5 fruit fly cellular contexts compared by ENCODE assay signal in the genomic region with DNA sequence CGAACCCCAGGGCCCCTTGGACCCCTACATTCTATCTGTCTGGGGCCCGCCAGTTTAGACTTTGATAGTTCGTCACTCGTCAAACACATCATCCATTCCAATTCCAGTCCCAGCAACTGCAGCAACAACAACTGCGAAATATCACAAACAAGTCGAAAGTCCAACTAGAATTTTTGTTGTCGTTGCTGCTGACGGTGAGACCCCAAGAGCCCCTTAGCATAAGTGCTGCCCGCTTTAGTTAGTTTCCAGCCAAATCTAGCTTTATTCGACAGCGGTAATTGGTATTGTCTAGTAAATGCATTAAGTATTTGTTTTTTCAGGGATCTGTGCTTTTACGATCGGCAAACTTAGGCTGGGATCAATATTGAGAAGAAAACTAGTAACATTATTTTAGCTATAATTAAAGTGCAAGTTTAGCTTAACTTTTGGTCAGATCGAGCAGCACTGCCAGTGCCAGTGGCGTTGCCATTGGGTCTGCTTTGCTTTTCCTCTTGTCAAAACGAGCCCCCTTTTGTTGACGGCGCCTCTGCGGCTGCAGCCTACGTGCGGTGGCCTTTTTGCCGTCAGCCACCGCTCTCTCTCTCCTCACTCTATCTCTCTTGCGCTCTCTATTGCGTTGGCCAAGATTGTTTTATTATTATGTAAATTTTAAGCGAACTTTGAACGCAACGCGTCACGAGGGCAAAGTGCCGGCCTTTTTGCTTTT.
TF ChIP-seq lines count a peak whose summit lies in the region.

No protein-coding gene starts in this region.

TF ChIP-seq in whole organism, adult, 20 proteins besides CTCF, POLR2A, EP300 and RAD21 (continued from another document):
- TF ChIP-seq CG7101 (tag; optimal IDR thresholded peaks at IDR 0.05; lab: Kevin White, UChicago) (peak; percentile 87), kay (GFP tag; lab: Kevin White, UChicago; ENCODE audit: borderline replicate concordance) (peak; percentile 98), Hr96 (GFP tag; optimal IDR thresholded peaks at IDR 0.05; lab: Kevin White, UChicago) (peak; percentile 91), CG33017 (tag; optimal IDR thresholded peaks at IDR 0.05; lab: Kevin White, UChicago) (peak; percentile 39)

TF ChIP-seq in whole organism, embryonic, 481 proteins besides CTCF, POLR2A, EP300 and RAD21 (continued from another document and continues in another):
- TF ChIP-seq CG3065 (GFP tag; optimal IDR thresholded peaks at IDR 0.05; lab: Kevin White, UChicago) (peak; percentile 73), peb (GFP tag; IDR thresholded peaks at IDR 0.05; lab: Robert Waterston, UW) (peak; percentile 33; the same call in 1 of the 2 replicates), CG12236 (GFP tag; optimal IDR thresholded peaks at IDR 0.05; lab: Kevin White, UChicago) (peak; percentile 78), disco-r (GFP tag; optimal IDR thresholded peaks at IDR 0.05; lab: Kevin White, UChicago) (peak; percentile 77), CG1024 (GFP tag; IDR thresholded peaks at IDR 0.05; lab: Robert Waterston, UW) (peak; percentile 83), phol (tag; optimal IDR thresholded peaks at IDR 0.05; lab: Kevin White, UChicago) (peak; percentile 80), CG12071 (GFP tag; optimal IDR thresholded peaks at IDR 0.05; lab: Kevin White, UChicago) (peak; percentile 70), Deaf1 (tag; optimal IDR thresholded peaks at IDR 0.05; lab: Kevin White, UChicago) (peak; percentile 64), CG15011 (GFP tag; optimal IDR thresholded peaks at IDR 0.05; lab: Kevin White, UChicago) (peak; percentile 67), CG8281 (tag; optimal IDR thresholded peaks at IDR 0.05; lab: Kevin White, UChicago) (peak; percentile 57), Asciz (GFP tag; optimal IDR thresholded peaks at IDR 0.05; lab: Kevin White, UChicago) (peak; percentile 73), CG6689 (GFP tag; IDR thresholded peaks at IDR 0.05; lab: Robert Waterston, UW) (peak; percentile 84), tna (GFP tag; IDR thresholded peaks at IDR 0.05; lab: Robert Waterston, UW; ENCODE audit: partially characterized antibody) (no peak), aop (GFP tag; IDR thresholded peaks at IDR 0.05; lab: Robert Waterston, UW) (peak; percentile 86), z (GFP tag; IDR thresholded peaks at IDR 0.05; lab: Robert Waterston, UW) (no peak), salm (tag; optimal IDR thresholded peaks at IDR 0.05; lab: Kevin White, UChicago) (no peak), schlank (tag; optimal IDR thresholded peaks at IDR 0.05; lab: Kevin White, UChicago) (peak; percentile 82), lilli (GFP tag; optimal IDR thresholded peaks at IDR 0.05; lab: Kevin White, UChicago) (peak; percentile 97), slbo (GFP tag; IDR thresholded peaks at IDR 0.05; lab: Robert Waterston, UW) (peak; percentile 97), HLHmδ (GFP tag; optimal IDR thresholded peaks at IDR 0.05; lab: Kevin White, UChicago) (no peak), CG15696 (tag; optimal IDR thresholded peaks at IDR 0.05; lab: Kevin White, UChicago) (peak; percentile 53), CG3726 (GFP tag; IDR thresholded peaks at IDR 0.05; lab: Robert Waterston, UW) (peak; percentile 64; the same call in 1 of the 3 replicates), CG9817 (tag; optimal IDR thresholded peaks at IDR 0.05; lab: Kevin White, UChicago) (peak; percentile 86), Mes4 (GFP tag; optimal IDR thresholded peaks at IDR 0.05; lab: Kevin White, UChicago) (peak; percentile 86), psq (GFP tag; optimal IDR thresholded peaks at IDR 0.05; lab: Kevin White, UChicago) (peak; percentile 70), Ets97D (GFP tag; optimal IDR thresholded peaks at IDR 0.05; lab: Kevin White, UChicago) (peak; percentile 68), oc (tag; optimal IDR thresholded peaks at IDR 0.05; lab: Kevin White, UChicago) (peak; percentile 77), unc-4 (GFP tag; IDR thresholded peaks at IDR 0.05; lab: Robert Waterston, UW; ENCODE audit: partially characterized antibody) (no peak), Oaz (GFP tag; IDR thresholded peaks at IDR 0.05; lab: Robert Waterston, UW) (peak; percentile 67)

TF ChIP-seq in whole organism, prepupa, 60 proteins besides CTCF, POLR2A, EP300 and RAD21 (continued from another document and continues in another):
- TF ChIP-seq CG8632 (GFP tag; optimal IDR thresholded peaks at IDR 0.05; lab: Kevin White, UChicago) = peak; percentile 80
- TF ChIP-seq ss (GFP tag; optimal IDR thresholded peaks at IDR 0.05; lab: Kevin White, UChicago) = peak; percentile 91 to 93
- peak; percentile 47 for TF ChIP-seq Blimp-1 (GFP tag; optimal IDR thresholded peaks at IDR 0.05; lab: Kevin White, UChicago)
- no peak for TF ChIP-seq CG6854 (GFP tag; optimal IDR thresholded peaks at IDR 0.05; lab: Kevin White, UChicago)
- TF ChIP-seq Hr4 (GFP tag; optimal IDR thresholded peaks at IDR 0.05; lab: Kevin White, UChicago) = peak; percentile 88
- peak; percentile 72 for TF ChIP-seq fkh (GFP tag; optimal IDR thresholded peaks at IDR 0.05; lab: Kevin White, UChicago)
- peak; percentile 76 for TF ChIP-seq CG1621 (tag; optimal IDR thresholded peaks at IDR 0.05; lab: Kevin White, UChicago)
- peak; percentile 85 for TF ChIP-seq CG16779 (tag; optimal IDR thresholded peaks at IDR 0.05; lab: Kevin White, UChicago)
- TF ChIP-seq Sox15 (GFP tag; optimal IDR thresholded peaks at IDR 0.05; lab: Kevin White, UChicago) = peak; percentile 60
- TF ChIP-seq lz (GFP tag; optimal IDR thresholded peaks at IDR 0.05; lab: Kevin White, UChicago) = peak; percentile 85
- peak; percentile 85 for TF ChIP-seq Eip75B (GFP tag; optimal IDR thresholded peaks at IDR 0.05; lab: Kevin White, UChicago)
- TF ChIP-seq vri (GFP tag; optimal IDR thresholded peaks at IDR 0.05; lab: Kevin White, UChicago) = peak; percentile 81
- peak; percentile 85 for TF ChIP-seq eg (GFP tag; IDR thresholded peaks at IDR 0.05; lab: Robert Waterston, UW)
- TF ChIP-seq pdm3 (GFP tag; optimal IDR thresholded peaks at IDR 0.05; lab: Kevin White, UChicago) = peak; percentile 92
- peak; percentile 78 for TF ChIP-seq CG34406 (GFP tag; optimal IDR thresholded peaks at IDR 0.05; lab: Kevin White, UChicago)
- peak; percentile 82 for TF ChIP-seq CG7368 (GFP tag; optimal IDR thresholded peaks at IDR 0.05; lab: Kevin White, UChicago)
- peak; percentile 93 for TF ChIP-seq svp (GFP tag; lab: Kevin White, UChicago)
- peak; percentile 86 for TF ChIP-seq CG6163 (GFP tag; IDR thresholded peaks at IDR 0.05; lab: Robert Waterston, UW)
- peak; percentile 83 for TF ChIP-seq Ets96B (tag; optimal IDR thresholded peaks at IDR 0.05; lab: Kevin White, UChicago)
- TF ChIP-seq esn (GFP tag; optimal IDR thresholded peaks at IDR 0.05; lab: Kevin White, UChicago) = peak; percentile 80
- TF ChIP-seq CG11762 (GFP tag; optimal IDR thresholded peaks at IDR 0.05; lab: Kevin White, UChicago; ENCODE audit: insufficient read depth) = peak; percentile 74
- peak; percentile 68 to 87 for TF ChIP-seq salr (GFP tag; optimal IDR thresholded peaks at IDR 0.05; lab: Kevin White, UChicago)
- TF ChIP-seq OdsH (GFP tag; optimal IDR thresholded peaks at IDR 0.05; lab: Kevin White, UChicago) = peak; percentile 89
- TF ChIP-seq CG11294 (GFP tag; IDR thresholded peaks at IDR 0.05; lab: Robert Waterston, UW) = peak; percentile 81
- peak; percentile 87 for TF ChIP-seq CG15336 (GFP tag; IDR thresholded peaks at IDR 0.05; lab: Robert Waterston, UW)
- TF ChIP-seq topi (GFP tag; optimal IDR thresholded peaks at IDR 0.05; lab: Kevin White, UChicago) = peak; percentile 81
- peak; percentile 88 for TF ChIP-seq Sox14 (GFP tag; optimal IDR thresholded peaks at IDR 0.05; lab: Kevin White, UChicago)
- TF ChIP-seq CG3032 (tag; optimal IDR thresholded peaks at IDR 0.05; lab: Kevin White, UChicago) = peak; percentile 82
- TF ChIP-seq Hr38 (GFP tag; optimal IDR thresholded peaks at IDR 0.05; lab: Kevin White, UChicago) = peak; percentile 60
- TF ChIP-seq fd59A (GFP tag; optimal IDR thresholded peaks at IDR 0.05; lab: Kevin White, UChicago) = peak; percentile 78
- peak; percentile 79 for TF ChIP-seq Hr39 (GFP tag; optimal IDR thresholded peaks at IDR 0.05; lab: Kevin White, UChicago)

TF ChIP-seq in whole organism, pupa, 21 proteins besides CTCF, POLR2A, EP300 and RAD21 (continued from another document):
- TF ChIP-seq Pif1B (GFP tag; optimal IDR thresholded peaks at IDR 0.05; lab: Kevin White, UChicago) = peak; percentile 79
- peak; percentile 81 for TF ChIP-seq CG15710 (tag; optimal IDR thresholded peaks at IDR 0.05; lab: Kevin White, UChicago)

TF ChIP-seq in whole organism, wandering third instar larva, 38 proteins besides CTCF, POLR2A, EP300 and RAD21 (continued from another document):
- peak; percentile 64 for TF ChIP-seq Hr83 (GFP tag; optimal IDR thresholded peaks at IDR 0.05; lab: Kevin White, UChicago; ENCODE audit: poor library complexity, severe bottlenecking)
- TF ChIP-seq fru (GFP tag; optimal IDR thresholded peaks at IDR 0.05; lab: Kevin White, UChicago) = peak; percentile 90
- TF ChIP-seq lola (GFP tag; optimal IDR thresholded peaks at IDR 0.05; lab: Kevin White, UChicago) = no peak
- TF ChIP-seq ey (GFP tag; optimal IDR thresholded peaks at IDR 0.05; lab: Kevin White, UChicago) = peak; percentile 85
- peak; percentile 86 for TF ChIP-seq h (GFP tag; optimal IDR thresholded peaks at IDR 0.05; lab: Kevin White, UChicago)
- no peak for TF ChIP-seq usp (GFP tag; optimal IDR thresholded peaks at IDR 0.05; lab: Kevin White, UChicago)
- no peak for TF ChIP-seq sage (GFP tag; optimal IDR thresholded peaks at IDR 0.05; lab: Kevin White, UChicago)
- TF ChIP-seq brk (GFP tag; optimal IDR thresholded peaks at IDR 0.05; lab: Kevin White, UChicago) = peak; percentile 65
- peak; percentile 91 for TF ChIP-seq sv (GFP tag; optimal IDR thresholded peaks at IDR 0.05; lab: Kevin White, UChicago)
- TF ChIP-seq Hr78 (GFP tag; optimal IDR thresholded peaks at IDR 0.05; lab: Kevin White, UChicago) = no peak
- peak; percentile 47 for TF ChIP-seq CG9705 (GFP tag; optimal IDR thresholded peaks at IDR 0.05; lab: Kevin White, UChicago)
- TF ChIP-seq Myc (optimal IDR thresholded peaks at IDR 0.05; lab: Kevin White, UChicago) = peak; percentile 95
- peak; percentile 56 for TF ChIP-seq jim (GFP tag; optimal IDR thresholded peaks at IDR 0.05; lab: Kevin White, UChicago)
- TF ChIP-seq br (GFP tag; optimal IDR thresholded peaks at IDR 0.05; lab: Kevin White, UChicago) = peak; percentile 88
- TF ChIP-seq Jra (GFP tag; optimal IDR thresholded peaks at IDR 0.05; lab: Kevin White, UChicago) = peak; percentile 70
- no peak for TF ChIP-seq pan (optimal IDR thresholded peaks at IDR 0.05; lab: Kevin White, UChicago)
- TF ChIP-seq Dfd (GFP tag; optimal IDR thresholded peaks at IDR 0.05; lab: Kevin White, UChicago) = no peak
- TF ChIP-seq dsf (GFP tag; optimal IDR thresholded peaks at IDR 0.05; lab: Kevin White, UChicago; ENCODE audit: borderline replicate concordance) = no peak
- no peak for TF ChIP-seq Dif (GFP tag; optimal IDR thresholded peaks at IDR 0.05; lab: Kevin White, UChicago; ENCODE audit: partially characterized antibody)
